Fruit fly (Drosophila melanogaster) whole organism, embryonic: ENCODE data around the gene Tomosyn.

Experiments used
- Awh ChIP-seq: fragments of 200-800 bp; sonication (Bioruptor generic); IDR thresholded peaks from 2 replicates; pipeline ENCODE4, ENCODE4 v1.3.6; 2022; ENCODE audit warnings: missing biosample characterization, missing genetic modification characterization
- Bgb ChIP-seq: fragments of 200-800 bp; sonication (Bioruptor generic); IDR thresholded peaks from 2 replicates; pipeline ENCODE4 v1.3.6; 2022; ENCODE audit warnings: missing biosample characterization, missing genetic modification characterization; ENCODE audit not compliant: partially characterized antibody
- CG12104 ChIP-seq: fragments of 200-800 bp; sonication (Bioruptor generic); optimal IDR thresholded peaks from 3 replicates; lab custom pipeline; 2016; ENCODE audit warnings: missing biosample characterization, missing genetic modification characterization
- CG12659 ChIP-seq: fragments of 200-800 bp; sonication (Bioruptor generic); optimal IDR thresholded peaks from 3 replicates; lab custom pipeline; 2017; ENCODE audit warnings: mild to moderate bottlenecking, missing biosample characterization, missing genetic modification reagents, missing genetic modification characterization
- CG15011 ChIP-seq: fragments of 200-800 bp; sonication (Bioruptor generic); optimal IDR thresholded peaks from 3 replicates; lab custom pipeline; 2018; ENCODE audit warnings: missing biosample characterization, mild to moderate bottlenecking, missing genetic modification characterization
- CG1529 ChIP-seq: fragments of 200-800 bp; sonication (Bioruptor generic); optimal IDR thresholded peaks from 3 replicates; lab custom pipeline; 2018; ENCODE audit warnings: missing biosample characterization, missing genetic modification characterization
- CG16779 ChIP-seq: fragments of 200-800 bp; sonication (Bioruptor generic); IDR thresholded peaks from 2 replicates; pipeline ENCODE4 v1.3.6; 2022; ENCODE audit warnings: missing biosample characterization, missing genetic modification characterization
- CG16815 ChIP-seq: fragments of 200-800 bp; sonication (Bioruptor generic); optimal IDR thresholded peaks from 3 replicates; lab custom pipeline; 2017; ENCODE audit warnings: missing biosample characterization, mild to moderate bottlenecking, missing genetic modification characterization
- CG17328 ChIP-seq: fragments of 200-800 bp; sonication (Bioruptor generic); IDR thresholded peaks from 2 replicates; pipeline ENCODE4 v1.3.6; 2022; ENCODE audit warnings: missing biosample characterization, missing genetic modification characterization
- CG17359 ChIP-seq: fragments of 200-800 bp; sonication (Bioruptor generic); optimal IDR thresholded peaks from 3 replicates; lab custom pipeline; 2018; ENCODE audit warnings: missing biosample characterization, mild to moderate bottlenecking, missing genetic modification characterization, moderate library complexity
- CG1792 ChIP-seq: fragments of 200-800 bp; sonication (Bioruptor generic); optimal IDR thresholded peaks from 2 replicates; lab custom pipeline; 2016; ENCODE audit warnings: missing biosample characterization, missing genetic modification characterization
- CG2116 ChIP-seq: fragments of 200-800 bp; sonication (Bioruptor generic); optimal IDR thresholded peaks from 3 replicates; lab custom pipeline; 2018; ENCODE audit warnings: missing biosample characterization, mild to moderate bottlenecking, missing genetic modification characterization
- CG2875 ChIP-seq: fragments of 200-800 bp; sonication (Bioruptor generic); optimal IDR thresholded peaks from 2 replicates; lab custom pipeline; 2017; ENCODE audit warnings: missing biosample characterization, mild to moderate bottlenecking, missing genetic modification characterization, missing genetic modification reagents
- CG30431 ChIP-seq: fragments of 200-800 bp; sonication (Bioruptor generic); optimal IDR thresholded peaks from 2 replicates; lab custom pipeline; 2017; ENCODE audit warnings: missing biosample characterization, missing genetic modification characterization
- CG33557 ChIP-seq: fragments of 200-800 bp; sonication (Bioruptor generic); optimal IDR thresholded peaks from 2 replicates; lab custom pipeline; 2019; ENCODE audit warnings: missing biosample characterization, mild to moderate bottlenecking, missing genetic modification characterization, moderate library complexity
- CG43689 ChIP-seq: fragments of 200-800 bp; sonication (Bioruptor generic); IDR thresholded peaks from 2 replicates; pipeline ENCODE4 v1.3.6; 2022; ENCODE audit warnings: missing biosample characterization, missing genetic modification characterization
- CG6791 ChIP-seq: fragments of 200-800 bp; sonication (Bioruptor generic); IDR thresholded peaks from 3 replicates; pipeline ENCODE4 v1.3.6; 2022; ENCODE audit warnings: missing biosample characterization, missing genetic modification characterization; ENCODE audit not compliant: partially characterized antibody
- CG7963 ChIP-seq: fragments of 200-800 bp; sonication (Bioruptor generic); IDR thresholded peaks from 3 replicates; pipeline ENCODE4 v1.3.6; 2022; ENCODE audit warnings: missing biosample characterization, missing genetic modification characterization; ENCODE audit not compliant: partially characterized antibody
- CG7987 ChIP-seq: fragments of 200-800 bp; sonication (Bioruptor generic); optimal IDR thresholded peaks from 2 replicates; lab custom pipeline; 2018; ENCODE audit warnings: missing biosample characterization, mild to moderate bottlenecking, missing genetic modification characterization, moderate library complexity
- CG9215 ChIP-seq: fragments of 200-800 bp; sonication (Bioruptor generic); IDR thresholded peaks from 2 replicates; pipeline ENCODE4 v1.3.6; 2022; ENCODE audit warnings: missing biosample characterization, missing genetic modification characterization
- CG9727 ChIP-seq: fragments of 200-800 bp; sonication (Bioruptor generic); optimal IDR thresholded peaks from 3 replicates; lab custom pipeline; 2017; ENCODE audit warnings: missing biosample characterization, mild to moderate bottlenecking, missing genetic modification characterization
- CG9876 ChIP-seq: fragments of 200-800 bp; sonication (Bioruptor generic); optimal IDR thresholded peaks from 2 replicates; lab custom pipeline; 2016; ENCODE audit warnings: missing biosample characterization, missing genetic modification characterization
- D19B ChIP-seq: fragments of 200-800 bp; sonication (Bioruptor generic); optimal IDR thresholded peaks from 2 replicates; lab custom pipeline; 2017; ENCODE audit warnings: missing biosample characterization, mild to moderate bottlenecking, missing genetic modification characterization
- Deaf1 ChIP-seq: fragments of 200-800 bp; optimal IDR thresholded peaks from 3 replicates; lab custom pipeline; 2019; ENCODE audit warnings: missing biosample characterization, mild to moderate bottlenecking, missing genetic modification characterization, moderate library complexity
- Dref ChIP-seq: fragments of 200-800 bp; sonication (Bioruptor generic); IDR thresholded peaks from 2 replicates; pipeline ENCODE4 v1.3.6; 2022; ENCODE audit warnings: missing biosample characterization, missing genetic modification characterization
- E2f1 ChIP-seq: fragments of 200-800 bp; sonication (Bioruptor generic); IDR thresholded peaks from 2 replicates; pipeline ENCODE4 v1.3.6; 2022; ENCODE audit warnings: missing biosample characterization, missing genetic modification characterization
- Fer2 ChIP-seq: fragments of 200-800 bp; sonication (Bioruptor generic); optimal IDR thresholded peaks from 2 replicates; lab custom pipeline; 2018; ENCODE audit warnings: missing biosample characterization, mild to moderate bottlenecking, missing genetic modification characterization, moderate library complexity
- Fer3 ChIP-seq: fragments of 200-800 bp; sonication (Bioruptor generic); optimal IDR thresholded peaks from 2 replicates; lab custom pipeline; 2018; ENCODE audit warnings: missing biosample characterization, mild to moderate bottlenecking, missing genetic modification characterization, moderate library complexity
- GATAe ChIP-seq: fragments of 200-800 bp; sonication (Bioruptor generic); conservative IDR thresholded peaks from 2 replicates; pipeline ENCODE4 v1.3.6; 2022; ENCODE audit warnings: missing biosample characterization, missing genetic modification characterization
- H15 ChIP-seq: fragments of 200-800 bp; sonication (Bioruptor generic); IDR thresholded peaks from 3 replicates; pipeline ENCODE4 v1.3.6; 2022; ENCODE audit warnings: missing biosample characterization, missing genetic modification characterization
- Ravus ChIP-seq: fragments of 200-800 bp; sonication (Bioruptor generic); IDR thresholded peaks from 2 replicates; pipeline ENCODE4 v1.3.6; 2022; ENCODE audit warnings: missing biosample characterization, missing genetic modification characterization
- Tbp ChIP-seq: fragments of >200 bp; optimal IDR thresholded peaks from 2 replicates; lab custom pipeline; 2018; ENCODE audit warnings: missing biosample characterization, missing genetic modification characterization
- btn ChIP-seq: fragments of 200-800 bp; sonication (Bioruptor generic); optimal IDR thresholded peaks from 2 replicates; lab custom pipeline; 2016; ENCODE audit warnings: missing biosample characterization, missing genetic modification characterization
- caup ChIP-seq: fragments of 200-800 bp; sonication (Bioruptor generic); optimal IDR thresholded peaks from 3 replicates; lab custom pipeline; 2017; ENCODE audit warnings: missing biosample characterization, mild to moderate bottlenecking, missing genetic modification characterization, moderate library complexity; ENCODE audit not compliant: severe bottlenecking
- dmrt11E ChIP-seq: fragments of 200-800 bp; sonication (Bioruptor generic); optimal IDR thresholded peaks from 3 replicates; lab custom pipeline; 2018; ENCODE audit warnings: missing biosample characterization, mild to moderate bottlenecking, missing genetic modification characterization, moderate library complexity
- hth ChIP-seq: fragments of >200 bp; optimal IDR thresholded peaks from 2 replicates; lab custom pipeline; 2017; ENCODE audit warnings: inconsistent platforms
- jumu ChIP-seq: fragments of 200-800 bp; sonication (Bioruptor generic); optimal IDR thresholded peaks from 3 replicates; lab custom pipeline; 2016; ENCODE audit warnings: missing biosample characterization, missing genetic modification characterization
- ken ChIP-seq: fragments of 200-800 bp; sonication (Bioruptor generic); IDR thresholded peaks from 3 replicates; pipeline ENCODE4 v1.3.6; 2022; ENCODE audit warnings: missing biosample characterization, missing genetic modification characterization
- klu ChIP-seq: fragments of 200-800 bp; sonication (Bioruptor generic); IDR thresholded peaks from 2 replicates; pipeline ENCODE4 v1.3.6; 2022; ENCODE audit warnings: missing biosample characterization, missing genetic modification characterization
- lola ChIP-seq, 3 experiments: fragments of >200 bp in 2 of 3; fragments of 200-800 bp in 1 of 3; sonication (Bioruptor generic) in 1 of 3; optimal IDR thresholded peaks; 2 replicates each; lab custom pipeline; 2017 to 2019; ENCODE audit warnings: missing biosample characterization in 3 of 3, missing genetic modification characterization in 3 of 3, mild to moderate bottlenecking in 1 of 3, moderate library complexity in 1 of 3
- maf-S ChIP-seq: fragments of 200-800 bp; sonication (Bioruptor generic); optimal IDR thresholded peaks from 2 replicates; lab custom pipeline; 2016; ENCODE audit warnings: missing biosample characterization, missing genetic modification characterization
- phol ChIP-seq: fragments of 200-800 bp; sonication (Bioruptor generic); optimal IDR thresholded peaks from 3 replicates; lab custom pipeline; 2018; ENCODE audit warnings: missing biosample characterization, mild to moderate bottlenecking, missing genetic modification characterization, moderate library complexity
- pros ChIP-seq: fragments of 200-800 bp; sonication (Bioruptor generic); optimal IDR thresholded peaks from 3 replicates; lab custom pipeline; 2019; ENCODE audit warnings: missing biosample characterization, mild to moderate bottlenecking, missing genetic modification characterization, moderate library complexity
- row ChIP-seq: fragments of 200-800 bp; sonication (Bioruptor generic); IDR thresholded peaks from 3 replicates; pipeline ENCODE4 v1.3.6; 2022; ENCODE audit warnings: missing biosample characterization, missing genetic modification characterization
- tin ChIP-seq: fragments of 200-800 bp; sonication (Bioruptor generic); optimal IDR thresholded peaks from 3 replicates; lab custom pipeline; 2016; ENCODE audit warnings: missing biosample characterization, missing genetic modification characterization
- tna ChIP-seq: fragments of 200-800 bp; sonication (Bioruptor generic); IDR thresholded peaks from 2 replicates; pipeline ENCODE4 v1.3.6; 2022; ENCODE audit warnings: missing biosample characterization, missing genetic modification characterization; ENCODE audit not compliant: partially characterized antibody
- yki ChIP-seq: fragments of >200 bp; optimal IDR thresholded peaks from 3 replicates; lab custom pipeline; 2018
- zen ChIP-seq: fragments of 200-800 bp; sonication (Bioruptor generic); optimal IDR thresholded peaks from 3 replicates; lab custom pipeline; 2018; ENCODE audit warnings: missing biosample characterization, mild to moderate bottlenecking, missing genetic modification characterization, moderate library complexity
- zfh2 ChIP-seq: fragments of 200-800 bp; sonication (Bioruptor generic); optimal IDR thresholded peaks from 2 replicates; lab custom pipeline; 2016; ENCODE audit warnings: missing biosample characterization, missing genetic modification characterization

The Tomosyn gene

DNA sequence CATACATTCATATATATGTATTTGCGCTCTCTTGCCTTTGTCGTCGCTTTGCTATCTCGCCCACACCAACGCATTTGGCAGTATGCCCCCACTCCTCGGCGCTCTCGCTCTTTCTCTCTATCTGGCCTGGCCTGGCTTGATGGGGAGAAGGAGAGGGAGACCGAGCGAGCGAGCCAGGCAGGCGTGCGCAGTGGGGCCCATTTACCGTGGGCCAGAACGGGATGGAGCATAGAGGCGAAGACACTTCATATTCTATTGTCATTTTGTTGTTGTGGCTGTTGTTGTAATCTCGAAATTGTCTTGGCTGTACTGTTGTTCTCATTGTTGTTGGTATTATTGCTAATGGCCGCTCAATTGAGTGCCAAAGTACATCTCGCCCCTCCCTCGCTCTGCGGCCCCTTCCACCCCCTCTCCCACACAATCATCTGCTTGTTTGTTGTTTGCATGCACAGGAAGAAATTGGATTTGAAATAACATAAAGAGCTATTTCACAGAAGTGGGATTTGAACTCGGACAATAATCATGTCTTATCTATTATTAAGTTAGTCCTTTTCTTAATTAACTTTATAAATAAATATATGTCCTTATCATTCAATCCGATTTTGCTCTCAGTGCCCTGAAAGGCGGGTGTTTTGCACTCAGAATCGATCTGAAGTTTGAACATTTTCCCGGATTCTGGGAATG is 33.8 kb downstream of the Tomosyn start (continued):
- TF ChIP-seq CG9727 (GFP tag; lab: Kevin White, UChicago), result peak; percentile 92
- TF ChIP-seq Ravus, result peak; percentile 71; the same call in 1 of the 2 replicates
- TF ChIP-seq tna (GFP tag; lab: Robert Waterston, UW), result 0 out of 2 replicates have a peak, but pooled peaks have one; percentile 6
- TF ChIP-seq Fer2 (tag; lab: Kevin White, UChicago), result peak; percentile 77
- no peak for TF ChIP-seq Dref (GFP tag; lab: Robert Waterston, UW)
- peak; percentile 39; the same call in 1 of the 2 replicates for TF ChIP-seq Bgb (GFP tag; lab: Robert Waterston, UW)
- TF ChIP-seq CG43689, result peak; percentile 75
- TF ChIP-seq CG17328 (GFP tag; lab: Robert Waterston, UW), result peak; percentile 95
- peak; percentile 57 for TF ChIP-seq CG1792 (GFP tag; lab: Kevin White, UChicago)
- peak; percentile 90 for TF ChIP-seq Fer3 (tag; lab: Kevin White, UChicago)
- peak; percentile 92 for TF ChIP-seq CG16779 (GFP tag; lab: Robert Waterston, UW)
- TF ChIP-seq CG6791 (GFP tag; lab: Robert Waterston, UW), result no peak
- peak; percentile 93 for TF ChIP-seq CG12659 (GFP tag; lab: Kevin White, UChicago)
- no peak for TF ChIP-seq hth
- peak; percentile 82 for TF ChIP-seq CG30431 (GFP tag; lab: Kevin White, UChicago)
- TF ChIP-seq ken (GFP tag; lab: Robert Waterston, UW), result peak; percentile 83; the same call in 2 of the 3 replicates
- TF ChIP-seq klu, result peak; percentile 85
- TF ChIP-seq caup (GFP tag; lab: Kevin White, UChicago), result peak; percentile 88
- TF ChIP-seq zfh2, result peak; percentile 66
- peak; percentile 83 for TF ChIP-seq CG15011 (GFP tag; lab: Kevin White, UChicago)
- peak; percentile 37 for TF ChIP-seq jumu (GFP tag; lab: Kevin White, UChicago)
- TF ChIP-seq row (GFP tag; lab: Robert Waterston, UW), result peak; percentile 93
- no peak for TF ChIP-seq yki
- TF ChIP-seq Deaf1 (tag; lab: Kevin White, UChicago), result peak; percentile 55
- peak; percentile 81 for TF ChIP-seq CG1529 (GFP tag; lab: Kevin White, UChicago)
- peak; percentile 91 for TF ChIP-seq dmrt11E (tag; lab: Kevin White, UChicago)
- no peak for TF ChIP-seq btn (GFP tag; lab: Kevin White, UChicago)
- TF ChIP-seq GATAe (GFP tag; lab: Robert Waterston, UW), result peak; percentile 75
- peak; percentile 81 for TF ChIP-seq CG33557 (GFP tag; lab: Kevin White, UChicago)
- peak; percentile 70 for TF ChIP-seq pros (GFP tag; lab: Kevin White, UChicago)
- peak; percentile 90 for TF ChIP-seq E2f1 (GFP tag; lab: Robert Waterston, UW)
- peak; percentile 87 for TF ChIP-seq CG12104 (GFP tag; lab: Kevin White, UChicago)
- peak; percentile 88 for TF ChIP-seq H15 (GFP tag; lab: Robert Waterston, UW)
- TF ChIP-seq lola (GFP tag; optimal IDR thresholded peaks at IDR 0.05; lab: Kevin White, UChicago), result peak in 1 of 3 experiments; percentile 88
- peak; percentile 87 for TF ChIP-seq CG2875 (GFP tag; lab: Kevin White, UChicago)
- peak; percentile 89 for TF ChIP-seq CG16815 (GFP tag; lab: Kevin White, UChicago)
- TF ChIP-seq CG7963, result no peak
- TF ChIP-seq maf-S (GFP tag; lab: Kevin White, UChicago), result peak; percentile 43
- TF ChIP-seq CG2116 (GFP tag; lab: Kevin White, UChicago), result peak; percentile 56
- peak; percentile 90 for TF ChIP-seq phol (tag; lab: Kevin White, UChicago)
- peak; percentile 74 for TF ChIP-seq zen (tag; lab: Kevin White, UChicago)
- TF ChIP-seq CG17359 (tag; lab: Kevin White, UChicago), result peak; percentile 91
- no peak; the same call in 1 of the 2 replicates for TF ChIP-seq CG9215 (GFP tag; lab: Robert Waterston, UW)
- peak; percentile 85 for TF ChIP-seq tin
- TF ChIP-seq Tbp, result no peak
- no peak for TF ChIP-seq CG9876 (GFP tag; lab: Kevin White, UChicago)
- peak; percentile 75 for TF ChIP-seq D19B (GFP tag; lab: Kevin White, UChicago)
- peak; percentile 84 for TF ChIP-seq CG7987 (GFP tag; lab: Kevin White, UChicago)
- TF ChIP-seq Awh, result peak; percentile 91
